Comparison of ENCODE assay signal across 7 worm cellular contexts in genomic region chrIII:9666668-9667067, ce11.
A peak's percentile ranks its signal among the peaks of the same experiment; 100 is the strongest.
TF ChIP-seq lines count a peak whose summit lies in the region.

No protein-coding gene starts in this region.

TF ChIP-seq in whole organism, L1 larva, 84 proteins besides CTCF, POLR2A, EP300 and RAD21 (continues in another document):
- peak in 1 of 2 experiments; percentile 0 for TF ChIP-seq efl-1 (optimal IDR thresholded peaks at IDR 0.05; lab: Kevin White, UChicago)
- TF ChIP-seq efl-1 (GFP tag; optimal IDR thresholded peaks at IDR 0.05 in 1 of 2; lab: Kevin White, UChicago): peak in 1 of 2 experiments; percentile 78
- no peak for TF ChIP-seq ets-5 (GFP tag; IDR thresholded peaks at IDR 0.05; lab: Robert Waterston, UW)
- no peak for TF ChIP-seq egl-27 (tag; optimal IDR thresholded peaks at IDR 0.05; lab: Kevin White, UChicago)
- TF ChIP-seq lir-3 (tag; optimal IDR thresholded peaks at IDR 0.05; lab: Kevin White, UChicago; ENCODE audit: poor library complexity): no peak
- TF ChIP-seq mdl-1 (tag; optimal IDR thresholded peaks at IDR 0.05; lab: Kevin White, UChicago): peak in 1 of 2 experiments; percentile 46
- TF ChIP-seq zag-1 (tag; optimal IDR thresholded peaks at IDR 0.05; lab: Kevin White, UChicago): no peak
- no peak for TF ChIP-seq swsn-7 (tag; optimal IDR thresholded peaks at IDR 0.05; lab: Kevin White, UChicago)
- peak; percentile 97 for TF ChIP-seq blmp-1 (tag; optimal IDR thresholded peaks at IDR 0.05; lab: Kevin White, UChicago)
- TF ChIP-seq C16A3.4 (tag; optimal IDR thresholded peaks at IDR 0.05; lab: Kevin White, UChicago): no peak
- TF ChIP-seq nhr-47 (tag; optimal IDR thresholded peaks at IDR 0.05; lab: Kevin White, UChicago): no peak
- TF ChIP-seq nhr-11 (tag; optimal IDR thresholded peaks at IDR 0.05; lab: Kevin White, UChicago): no peak
- TF ChIP-seq mef-2 (tag; optimal IDR thresholded peaks at IDR 0.05; lab: Kevin White, UChicago): no peak

TF ChIP-seq in whole organism, L2 larva, 48 proteins besides CTCF, POLR2A, EP300 and RAD21:
- peak; percentile 45 for TF ChIP-seq nhr-25 (tag; optimal IDR thresholded peaks at IDR 0.05; lab: Kevin White, UChicago)
- TF ChIP-seq fos-1 (tag; optimal IDR thresholded peaks at IDR 0.05; lab: Kevin White, UChicago): peak; percentile 67
- TF ChIP-seq nhr-11 (tag; optimal IDR thresholded peaks at IDR 0.05; lab: Kevin White, UChicago): no peak
- TF ChIP-seq blmp-1 (tag; optimal IDR thresholded peaks at IDR 0.05; lab: Kevin White, UChicago; ENCODE audit: insufficient read depth): peak; percentile 88
- peak; percentile 64 for TF ChIP-seq sma-9 (GFP tag; optimal IDR thresholded peaks at IDR 0.05; lab: Kevin White, UChicago)
- TF ChIP-seq sma-9 (tag; optimal IDR thresholded peaks at IDR 0.05; lab: Kevin White, UChicago): no peak
- TF ChIP-seq nhr-129 (tag; optimal IDR thresholded peaks at IDR 0.05; lab: Kevin White, UChicago): no peak
TF ChIP-seq in whole organism, L2 larva: peak in this region for 4.

TF ChIP-seq in whole organism, L3 larva, 47 proteins besides CTCF, POLR2A, EP300 and RAD21:
- TF ChIP-seq nhr-12 (tag; optimal IDR thresholded peaks at IDR 0.05; lab: Kevin White, UChicago) (no peak), nhr-25 (tag; optimal IDR thresholded peaks at IDR 0.05; lab: Kevin White, UChicago) (peak; percentile 19), ceh-82 (tag; optimal IDR thresholded peaks at IDR 0.05; lab: Kevin White, UChicago) (no peak), ceh-28 (tag; optimal IDR thresholded peaks at IDR 0.05; lab: Kevin White, UChicago) (no peak), lin-15B (tag; optimal IDR thresholded peaks at IDR 0.05; lab: Kevin White, UChicago) (no peak), nfya-1 (tag; optimal IDR thresholded peaks at IDR 0.05; lab: Kevin White, UChicago; ENCODE audit: insufficient read depth) (peak; percentile 14), eor-1 (tag; optimal IDR thresholded peaks at IDR 0.05; lab: Kevin White, UChicago) (no peak), pha-4 (tag; optimal IDR thresholded peaks at IDR 0.05; lab: Kevin White, UChicago) (peak; percentile 77), jun-1 (tag; optimal IDR thresholded peaks at IDR 0.05; lab: Kevin White, UChicago) (no peak), ZK546.5 (tag; optimal IDR thresholded peaks at IDR 0.05; lab: Kevin White, UChicago) (no peak), zag-1 (tag; optimal IDR thresholded peaks at IDR 0.05; lab: Kevin White, UChicago) (no peak), nhr-67 (tag; optimal IDR thresholded peaks at IDR 0.05; lab: Kevin White, UChicago) (no peak), nhr-23 (tag; optimal IDR thresholded peaks at IDR 0.05; lab: Kevin White, UChicago) (peak; percentile 5)

TF ChIP-seq in whole organism, L4 larva, 104 proteins besides CTCF, POLR2A, EP300 and RAD21 (continues in another document):
- TF ChIP-seq rbr-2 (tag; optimal IDR thresholded peaks at IDR 0.05; lab: Kevin White, UChicago) (no peak), hmg-1.1 (GFP tag; IDR thresholded peaks at IDR 0.05; lab: Robert Waterston, UW) (0 out of 2 replicates have a peak, but pooled peaks have one; percentile 19), mxl-3 (GFP tag; optimal IDR thresholded peaks at IDR 0.05; lab: Kevin White, UChicago) (peak; percentile 57), hlh-30 (tag; optimal IDR thresholded peaks at IDR 0.05; lab: Kevin White, UChicago; ENCODE audit: insufficient read depth) (peak; percentile 27), lin-38 (GFP tag; IDR thresholded peaks at IDR 0.05; lab: Robert Waterston, UW) (peak; percentile 4; the same call in 1 of the 2 replicates), unc-130 (GFP tag; optimal IDR thresholded peaks at IDR 0.05; lab: Kevin White, UChicago) (no peak), nhr-28 (tag; optimal IDR thresholded peaks at IDR 0.05; lab: Kevin White, UChicago) (peak; percentile 92), unc-62 (GFP tag; optimal IDR thresholded peaks at IDR 0.05 in 1 of 2; lab: Kevin White, UChicago) (peak in 1 of 2 experiments; percentile 96), unc-62 (tag; optimal IDR thresholded peaks at IDR 0.05; lab: Kevin White, UChicago) (no peak), nhr-102 (tag; optimal IDR thresholded peaks at IDR 0.05; lab: Kevin White, UChicago) (no peak), aha-1 (tag; lab: Kevin White, UChicago) (peak; percentile 22), dmd-6 (GFP tag; IDR thresholded peaks at IDR 0.05; lab: Robert Waterston, UW) (peak; percentile 6; the same call in 1 of the 2 replicates), dve-1 (tag; optimal IDR thresholded peaks at IDR 0.05; lab: Kevin White, UChicago; ENCODE audit: insufficient read depth) (peak; percentile 46), F44E2.7 (GFP tag; IDR thresholded peaks at IDR 0.05; lab: Robert Waterston, UW) (no peak), ZK337.2 (GFP tag; IDR thresholded peaks at IDR 0.05; lab: Robert Waterston, UW) (no peak)

TF ChIP-seq in whole organism, late embryonic, 69 proteins besides CTCF, POLR2A, EP300 and RAD21:
- TF ChIP-seq unc-55 (GFP tag; optimal IDR thresholded peaks at IDR 0.05; lab: Kevin White, UChicago) (peak; percentile 53), K02D7.2 (tag; optimal IDR thresholded peaks at IDR 0.05; lab: Kevin White, UChicago) (no peak)

TF ChIP-seq in whole organism, mixed stage, embryonic, 35 proteins besides CTCF, POLR2A, EP300 and RAD21:
- TF ChIP-seq blmp-1 (tag; optimal IDR thresholded peaks at IDR 0.05; lab: Kevin White, UChicago) (no peak), nhr-237 (tag; optimal IDR thresholded peaks at IDR 0.05; lab: Kevin White, UChicago) (no peak), nhr-2 (tag; optimal IDR thresholded peaks at IDR 0.05; lab: Kevin White, UChicago) (no peak), drap-1 (GFP tag; optimal IDR thresholded peaks at IDR 0.05; lab: Kevin White, UChicago) (no peak), unc-62 (GFP tag; optimal IDR thresholded peaks at IDR 0.05; lab: Kevin White, UChicago) (peak; percentile 66), sptf-1 (tag; optimal IDR thresholded peaks at IDR 0.05; lab: Kevin White, UChicago) (no peak), cnd-1 (tag; optimal IDR thresholded peaks at IDR 0.05; lab: Kevin White, UChicago) (no peak), unc-120 (tag; optimal IDR thresholded peaks at IDR 0.05; lab: Kevin White, UChicago; ENCODE audit: poor library complexity, severe bottlenecking) (peak; percentile 14), zip-8 (tag; optimal IDR thresholded peaks at IDR 0.05; lab: Kevin White, UChicago) (no peak), lsy-2 (tag; optimal IDR thresholded peaks at IDR 0.05; lab: Kevin White, UChicago) (no peak), ceh-43 (GFP tag; optimal IDR thresholded peaks at IDR 0.05; lab: Kevin White, UChicago) (no peak), mab-5 (tag; optimal IDR thresholded peaks at IDR 0.05; lab: Kevin White, UChicago) (no peak), mep-1 (tag; optimal IDR thresholded peaks at IDR 0.05; lab: Kevin White, UChicago) (peak; percentile 18), nhr-76 (tag; optimal IDR thresholded peaks at IDR 0.05; lab: Kevin White, UChicago) (no peak), sem-2 (GFP tag; optimal IDR thresholded peaks at IDR 0.05; lab: Kevin White, UChicago) (no peak), tbx-8 (GFP tag; optimal IDR thresholded peaks at IDR 0.05; lab: Kevin White, UChicago) (no peak)

TF ChIP-seq in whole organism, young adult, 124 proteins besides CTCF, POLR2A, EP300 and RAD21:
- TF ChIP-seq B0336.3 (GFP tag; IDR thresholded peaks at IDR 0.05; lab: Robert Waterston, UW): no peak
- TF ChIP-seq nhr-80 (tag; optimal IDR thresholded peaks at IDR 0.05; lab: Kevin White, UChicago): peak; percentile 28
- no peak for TF ChIP-seq attf-3 (GFP tag; conservative IDR thresholded peaks at IDR 0.05; lab: Robert Waterston, UW)
